Worm (Caenorhabditis elegans) whole organism, young adult: ENCODE data around the gene abu-8.
A peak's percentile ranks its signal among the peaks of the same experiment; 100 is the strongest.

Source experiments
- B0336.3 ChIP-seq: fragments of 200-800 bp; sonication (Bioruptor generic); IDR thresholded peaks from 2 replicates; pipeline ENCODE4 v1.3.6; 2022; ENCODE audit warnings: missing genetic modification characterization, missing compliant biosample characterization
- F10E7.11 ChIP-seq: sonication (generic microtip); optimal IDR thresholded peaks from 2 replicates; lab custom pipeline; 2017; ENCODE audit warnings: mild to moderate bottlenecking, missing genetic modification characterization, moderate library complexity, missing compliant biosample characterization
- F22D6.2 ChIP-seq: sonication (generic microtip); optimal IDR thresholded peaks from 2 replicates; lab custom pipeline; 2016; ENCODE audit warnings: mild to moderate bottlenecking, missing genetic modification characterization, missing compliant biosample characterization
- F23B12.7 ChIP-seq: sonication (generic microtip); optimal IDR thresholded peaks from 2 replicates; lab custom pipeline; 2017; ENCODE audit warnings: missing genetic modification characterization, mild to moderate bottlenecking, missing compliant biosample characterization, antibody characterized with exemption, moderate library complexity; ENCODE audit not compliant: insufficient read depth
- F52B5.7 ChIP-seq: sonication (generic microtip); optimal IDR thresholded peaks from 2 replicates; lab custom pipeline; 2016; ENCODE audit warnings: mild to moderate bottlenecking, missing genetic modification characterization, missing compliant biosample characterization
- F57A8.1 ChIP-seq: fragments of 200-800 bp; sonication (Bioruptor generic); optimal IDR thresholded peaks from 2 replicates; lab custom pipeline; 2018; ENCODE audit warnings: mild to moderate bottlenecking, missing genetic modification characterization, moderate library complexity, missing compliant biosample characterization
- F57C9.4 ChIP-seq: sonication (generic microtip); optimal IDR thresholded peaks from 2 replicates; lab custom pipeline; 2017; ENCODE audit warnings: mild to moderate bottlenecking, missing genetic modification characterization, missing compliant biosample characterization
- Y53G8AR.9 ChIP-seq: fragments of 200-800 bp; sonication (Bioruptor generic); conservative IDR thresholded peaks from 2 replicates; pipeline ENCODE4 v1.3.6; 2022; ENCODE audit warnings: missing genetic modification reagents, missing genetic modification characterization, missing compliant biosample characterization
- Y79H2A.3 ChIP-seq: fragments of 200-800 bp; sonication (Bioruptor generic); conservative IDR thresholded peaks from 2 replicates; pipeline ENCODE4 v1.3.6; 2022; ENCODE audit warnings: missing genetic modification reagents, missing genetic modification characterization, missing compliant biosample characterization
- aptf-3 ChIP-seq: fragments of 200-800 bp; sonication (Bioruptor generic); IDR thresholded peaks from 2 replicates; pipeline ENCODE4 v1.3.6; 2022; ENCODE audit warnings: missing genetic modification characterization, missing compliant biosample characterization
- athp-1 ChIP-seq: sonication (generic microtip); optimal IDR thresholded peaks from 2 replicates; lab custom pipeline; 2017; ENCODE audit warnings: mild to moderate bottlenecking, missing genetic modification characterization, missing compliant biosample characterization
- attf-5 ChIP-seq: fragments of 200-800 bp; sonication (Bioruptor generic); optimal IDR thresholded peaks from 2 replicates; lab custom pipeline; 2018; ENCODE audit warnings: mild to moderate bottlenecking, missing genetic modification characterization, missing compliant biosample characterization
- attf-6 ChIP-seq: fragments of 200-800 bp; sonication (Bioruptor generic); IDR thresholded peaks from 2 replicates; pipeline ENCODE4 v1.3.6; 2022; ENCODE audit warnings: missing genetic modification reagents, missing genetic modification characterization, missing compliant biosample characterization
- bed-1 ChIP-seq: fragments of 200-800 bp; sonication (Bioruptor generic); IDR thresholded peaks from 2 replicates; pipeline ENCODE4 v1.3.6; 2022; ENCODE audit warnings: missing genetic modification reagents, missing genetic modification characterization, missing compliant biosample characterization
- bed-2 ChIP-seq: fragments of 200-800 bp; sonication (Bioruptor generic); IDR thresholded peaks from 2 replicates; pipeline ENCODE4 v1.3.6; 2022; ENCODE audit warnings: missing genetic modification reagents, missing genetic modification characterization, missing compliant biosample characterization
- dox-1 ChIP-seq: fragments of 200-800 bp; sonication (Bioruptor generic); IDR thresholded peaks from 2 replicates; pipeline ENCODE4 v1.3.6; 2022; ENCODE audit warnings: missing genetic modification reagents, missing genetic modification characterization, missing compliant biosample characterization
- dpff-1 ChIP-seq: sonication (generic microtip); optimal IDR thresholded peaks from 2 replicates; lab custom pipeline; 2017; ENCODE audit warnings: mild to moderate bottlenecking, missing genetic modification characterization, missing compliant biosample characterization
- egl-44 ChIP-seq: fragments of 200-800 bp; sonication (Bioruptor generic); IDR thresholded peaks from 2 replicates; pipeline ENCODE4 v1.3.6; 2022; ENCODE audit warnings: missing genetic modification reagents, missing genetic modification characterization, missing compliant biosample characterization
- hlh-26 ChIP-seq: fragments of 200-800 bp; sonication (Bioruptor generic); conservative IDR thresholded peaks from 2 replicates; pipeline ENCODE4 v1.3.6; 2022; ENCODE audit warnings: missing genetic modification reagents, missing genetic modification characterization, missing compliant biosample characterization
- let-526 ChIP-seq: fragments of 200-800 bp; sonication (Bioruptor generic); IDR thresholded peaks from 2 replicates; pipeline ENCODE4 v1.3.6; 2022; ENCODE audit warnings: missing genetic modification reagents, missing genetic modification characterization, missing compliant biosample characterization
- let-607 ChIP-seq, 2 experiments: fragments of 200-800 bp in 1 of 2; sonication (Bioruptor generic) in 1 of 2; sonication (generic microtip) in 1 of 2; optimal IDR thresholded peaks; 2 replicates each; lab custom pipeline; 2016 to 2018; ENCODE audit warnings: mild to moderate bottlenecking in 2 of 2, missing compliant biosample characterization in 2 of 2, missing genetic modification characterization in 2 of 2, moderate library complexity in 2 of 2, missing genotype in 1 of 2
- lin-35 ChIP-seq, 3 experiments: fragments of 150-350 bp in 2 of 3; sonication (generic microtip) in 1 of 3; optimal IDR thresholded peaks; 2 replicates each; lab custom pipeline; 2014 to 2018; ENCODE audit warnings: missing biosample characterization in 3 of 3, missing genetic modification characterization in 3 of 3, missing genetic modification reagents in 3 of 3
- lsl-1 ChIP-seq: fragments of 200-800 bp; sonication (Bioruptor generic); optimal IDR thresholded peaks from 2 replicates; lab custom pipeline; 2018; ENCODE audit warnings: mild to moderate bottlenecking, missing genetic modification characterization, moderate library complexity, missing compliant biosample characterization
- lsy-27 ChIP-seq: sonication (generic microtip); optimal IDR thresholded peaks from 2 replicates; lab custom pipeline; 2017; ENCODE audit warnings: missing genetic modification characterization, mild to moderate bottlenecking, missing compliant biosample characterization, antibody characterized with exemption, missing genotype, borderline replicate concordance; ENCODE audit not compliant: insufficient read depth
- madf-10 ChIP-seq: sonication (generic microtip); optimal IDR thresholded peaks from 2 replicates; lab custom pipeline; 2016; ENCODE audit warnings: mild to moderate bottlenecking, missing genetic modification characterization, missing compliant biosample characterization
- madf-6 ChIP-seq: fragments of 200-800 bp; sonication (Bioruptor generic); IDR thresholded peaks from 2 replicates; pipeline ENCODE4 v1.3.6; 2022; ENCODE audit warnings: missing genetic modification reagents, missing genetic modification characterization, missing compliant biosample characterization
- madf-8 ChIP-seq: fragments of 200-800 bp; sonication (Bioruptor generic); conservative IDR thresholded peaks from 2 replicates; pipeline ENCODE4 v1.3.6; 2022; ENCODE audit warnings: missing genetic modification reagents, missing genetic modification characterization, missing compliant biosample characterization
- mes-4 ChIP-seq: sonication (generic microtip); optimal IDR thresholded peaks from 2 replicates; lab custom pipeline; 2016; ENCODE audit warnings: missing genotype, missing genetic modification characterization, missing compliant biosample characterization
- nhr-90 ChIP-seq: sonication (generic microtip); optimal IDR thresholded peaks from 2 replicates; lab custom pipeline; 2016; ENCODE audit warnings: missing genotype, mild to moderate bottlenecking, missing genetic modification characterization, missing compliant biosample characterization
- pbrm-1 ChIP-seq: fragments of 200-800 bp; sonication (Bioruptor generic); IDR thresholded peaks from 2 replicates; pipeline ENCODE4 v1.3.6; 2022; ENCODE audit warnings: missing genetic modification reagents, missing genetic modification characterization, missing compliant biosample characterization
- sea-2 ChIP-seq: fragments of 200-800 bp; sonication (Bioruptor generic); IDR thresholded peaks from 2 replicates; pipeline ENCODE4 v1.3.6; 2022; ENCODE audit warnings: missing genetic modification characterization, missing compliant biosample characterization
- snpc-3.4 ChIP-seq: sonication (generic microtip); optimal IDR thresholded peaks from 2 replicates; lab custom pipeline; 2017; ENCODE audit warnings: missing genetic modification characterization, mild to moderate bottlenecking, missing compliant biosample characterization, antibody characterized with exemption, moderate library complexity, missing genotype, missing genetic modification reagents
- tbx-9 ChIP-seq: sonication (generic microtip); optimal IDR thresholded peaks from 2 replicates; lab custom pipeline; 2016; ENCODE audit warnings: borderline replicate concordance, missing genetic modification characterization, inconsistent platforms, missing compliant biosample characterization
- tlf-1 ChIP-seq: fragments of 200-800 bp; sonication (Bioruptor generic); optimal IDR thresholded peaks from 2 replicates; lab custom pipeline; 2018; ENCODE audit warnings: mild to moderate bottlenecking, missing genetic modification characterization, missing compliant biosample characterization
- unc-130 ChIP-seq: sonication (generic microtip); optimal IDR thresholded peaks from 2 replicates; lab custom pipeline; 2016; ENCODE audit warnings: missing genetic modification reagents, missing genetic modification characterization, missing compliant biosample characterization
- unc-62 ChIP-seq: fragments of 150-350 bp; optimal IDR thresholded peaks from 2 replicates; lab custom pipeline; 2014; ENCODE audit warnings: missing biosample characterization, missing genetic modification reagents, missing genetic modification characterization
- xnd-1 ChIP-seq: sonication (generic microtip); optimal IDR thresholded peaks from 2 replicates; lab custom pipeline; 2016; ENCODE audit warnings: missing genotype, missing genetic modification reagents, missing genetic modification characterization, missing compliant biosample characterization
- ztf-28 ChIP-seq: fragments of 200-800 bp; sonication (Bioruptor generic); IDR thresholded peaks from 2 replicates; pipeline ENCODE4 v1.3.6; 2022; ENCODE audit warnings: missing genetic modification reagents, missing genetic modification characterization, missing compliant biosample characterization
- ztf-3 ChIP-seq: fragments of 200-800 bp; sonication (Bioruptor generic); optimal IDR thresholded peaks from 2 replicates; lab custom pipeline; 2018; ENCODE audit warnings: mild to moderate bottlenecking, missing genetic modification characterization, missing compliant biosample characterization

abu-8 gene

ce11 chrV:5203643-5204042, 9.2 kb upstream of the abu-8 start:
- TF ChIP-seq unc-62 (no peak), dox-1 (GFP tag; lab: Robert Waterston, UW) (no peak), attf-6 (GFP tag; lab: Robert Waterston, UW) (no peak), aptf-3 (GFP tag; lab: Robert Waterston, UW) (no peak), bed-1 (GFP tag; lab: Robert Waterston, UW) (no peak), lsy-27 (no peak), Y53G8AR.9 (no peak), snpc-3.4 (tag; lab: Kevin White, UChicago) (no peak), F22D6.2 (tag; lab: Kevin White, UChicago) (no peak), lsl-1 (peak; percentile 63), tlf-1 (GFP tag; lab: Kevin White, UChicago) (no peak), hlh-26 (GFP tag; lab: Robert Waterston, UW) (no peak), mes-4 (tag; lab: Kevin White, UChicago) (no peak), madf-6 (GFP tag; lab: Robert Waterston, UW) (peak; percentile 54; the same call in 1 of the 2 replicates), xnd-1 (peak; percentile 45)
- TF ChIP-seq, all 124 proteins: peak for 3

DNA sequence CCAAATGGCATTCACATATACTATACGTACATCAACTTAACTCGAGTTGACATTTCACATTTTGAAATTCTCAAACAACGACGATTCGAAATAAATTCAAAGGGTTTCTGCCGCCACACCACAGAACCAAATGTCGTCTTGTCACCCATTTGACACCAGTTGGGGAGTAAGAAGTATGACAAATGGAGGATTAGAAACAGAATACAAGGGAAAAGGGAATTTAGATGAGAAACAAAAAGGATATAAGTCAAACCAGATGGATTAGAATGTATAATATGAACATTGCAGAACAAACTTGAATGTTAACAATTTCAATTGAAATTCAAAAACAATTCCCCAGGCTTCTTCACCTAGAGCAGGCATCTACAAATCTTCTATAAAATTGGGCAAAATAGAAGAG, 7.3 kb upstream of the abu-8 start:
- TF ChIP-seq F57C9.4 (tag; lab: Kevin White, UChicago) (no peak), unc-130 (GFP tag; lab: Kevin White, UChicago) (no peak), let-607 (tag; optimal IDR thresholded peaks at IDR 0.05; lab: Kevin White, UChicago) (no peak), attf-5 (GFP tag; lab: Kevin White, UChicago) (no peak), mes-4 (tag; lab: Kevin White, UChicago) (no peak), athp-1 (tag; lab: Kevin White, UChicago) (no peak), F52B5.7 (no peak), nhr-90 (tag; lab: Kevin White, UChicago) (no peak), let-526 (GFP tag; lab: Robert Waterston, UW) (no peak), bed-1 (GFP tag; lab: Robert Waterston, UW) (no peak), F23B12.7 (tag; lab: Kevin White, UChicago) (no peak), Y79H2A.3 (no peak), madf-10 (no peak), ztf-28 (GFP tag; lab: Robert Waterston, UW) (no peak), lsl-1 (no peak)

ce11 chrV:5200188-5200587, 5.8 kb upstream of the abu-8 start:
- TF ChIP-seq ztf-3 (GFP tag; lab: Kevin White, UChicago), result no peak

- TF ChIP-seq madf-8 (GFP tag; lab: Robert Waterston, UW), result no peak
- TF ChIP-seq pbrm-1, result no peak
- no peak for TF ChIP-seq dpff-1
- TF ChIP-seq F10E7.11 (tag; lab: Kevin White, UChicago), result no peak
- TF ChIP-seq F57A8.1 (GFP tag; lab: Kevin White, UChicago), result no peak
- no peak for TF ChIP-seq B0336.3
- no peak for TF ChIP-seq egl-44 (GFP tag; lab: Robert Waterston, UW)
- TF ChIP-seq tbx-9 (tag; lab: Kevin White, UChicago), result no peak
- no peak for TF ChIP-seq bed-2 (GFP tag; lab: Robert Waterston, UW)
- no peak for TF ChIP-seq sea-2 (GFP tag; lab: Robert Waterston, UW)
- TF ChIP-seq lin-35 (GFP tag; optimal IDR thresholded peaks at IDR 0.05; lab: Kevin White, UChicago), result no peak
- no peak for TF ChIP-seq bed-1 (GFP tag; lab: Robert Waterston, UW)
These were observed 3.8 kb upstream of the abu-8 start, which contains the start of gene Y47A7.2 for ce11 chrV:5198240-5198639. Gene Y47A7.2, minus strand, starts transcription at chrV:5198340.
